Fruit fly (Drosophila melanogaster) whole organism, wandering third instar larva: ENCODE results near the gene SsRbeta.

Experiments used
- Abd-B ChIP-seq: fragments of >200 bp; optimal IDR thresholded peaks from 2 replicates; lab custom pipeline; 2017; ENCODE audit warnings: missing biosample characterization, missing genetic modification characterization
- CG32264 ChIP-seq: fragments of 200-800 bp; sonication (Bioruptor generic); optimal IDR thresholded peaks from 2 replicates; lab custom pipeline; 2016; ENCODE audit warnings: missing biosample characterization, missing genetic modification characterization
- CrebA ChIP-seq: fragments of 200-800 bp; sonication (Bioruptor generic); optimal IDR thresholded peaks from 2 replicates; lab custom pipeline; 2016; ENCODE audit warnings: missing biosample characterization, mild to moderate bottlenecking, missing genetic modification characterization, borderline replicate concordance
- Dfd ChIP-seq: fragments of >200 bp; optimal IDR thresholded peaks from 2 replicates; lab custom pipeline; 2017; ENCODE audit warnings: missing biosample characterization, missing genetic modification characterization
- Dif ChIP-seq: fragments of 200-275, 200-300 bp; sonication (Bioruptor generic); optimal IDR thresholded peaks from 2 replicates; lab custom pipeline; 2018; ENCODE audit warnings: missing biosample characterization, missing genetic modification characterization; ENCODE audit not compliant: partially characterized antibody
- GATAd ChIP-seq: sonication (Bioruptor generic); optimal IDR thresholded peaks from 2 replicates; lab custom pipeline; 2016; ENCODE audit warnings: missing biosample characterization, missing genetic modification characterization
- HLH106 ChIP-seq: fragments of 200-800 bp; optimal IDR thresholded peaks from 3 replicates; lab custom pipeline; 2019; ENCODE audit warnings: missing biosample characterization, mild to moderate bottlenecking, missing genetic modification characterization, moderate library complexity
- Hnf4 ChIP-seq: fragments of 200-800 bp; sonication (Bioruptor generic); optimal IDR thresholded peaks from 2 replicates; lab custom pipeline; 2016; ENCODE audit warnings: missing biosample characterization, mild to moderate bottlenecking, missing genetic modification characterization
- Hr78 ChIP-seq: fragments of >200 bp; optimal IDR thresholded peaks from 2 replicates; lab custom pipeline; 2017; ENCODE audit warnings: missing biosample characterization, missing genetic modification characterization
- Jra ChIP-seq: sonication (Bioruptor generic); optimal IDR thresholded peaks from 2 replicates; lab custom pipeline; 2016; ENCODE audit warnings: missing biosample characterization, missing genetic modification characterization
- Mio ChIP-seq: sonication (Bioruptor generic); optimal IDR thresholded peaks from 2 replicates; lab custom pipeline; 2016; ENCODE audit warnings: missing biosample characterization, missing genetic modification characterization
- Myc ChIP-seq: fragments of >200 bp; optimal IDR thresholded peaks from 2 replicates; lab custom pipeline; 2017
- N ChIP-seq: fragments of >200 bp; optimal IDR thresholded peaks from 2 replicates; lab custom pipeline; 2018; ENCODE audit warnings: missing biosample characterization, missing external identifiers, missing genetic modification characterization
- OdsH ChIP-seq: fragments of 200-800 bp; sonication (Bioruptor generic); optimal IDR thresholded peaks from 2 replicates; lab custom pipeline; 2016; ENCODE audit warnings: missing biosample characterization, mild to moderate bottlenecking, missing genetic modification characterization
- Rel ChIP-seq, 2 experiments: fragments of 200-800 bp; sonication (Bioruptor generic) in 1 of 2; optimal IDR thresholded peaks; 2 replicates in 1 of 2; 3 replicates in 1 of 2; lab custom pipeline; 2016 to 2019; ENCODE audit warnings: mild to moderate bottlenecking in 2 of 2, missing biosample characterization in 2 of 2, missing genetic modification characterization in 2 of 2, moderate library complexity in 1 of 2
- Sp1 ChIP-seq: fragments of 200-800 bp; sonication (Bioruptor generic); optimal IDR thresholded peaks from 3 replicates; lab custom pipeline; 2019; ENCODE audit warnings: missing biosample characterization, mild to moderate bottlenecking, missing genetic modification characterization, moderate library complexity
- Vsx2 ChIP-seq: fragments of 200-300, 225-300 bp; sonication (Bioruptor generic); optimal IDR thresholded peaks from 2 replicates; lab custom pipeline; 2018; ENCODE audit warnings: missing biosample characterization, missing genetic modification characterization; ENCODE audit not compliant: partially characterized antibody
- brk ChIP-seq: fragments of 200-800 bp; sonication (Bioruptor generic); optimal IDR thresholded peaks from 2 replicates; lab custom pipeline; 2016; ENCODE audit warnings: missing biosample characterization, mild to moderate bottlenecking, missing genetic modification characterization
- dl ChIP-seq, 2 experiments: fragments of 175-275, 200-275 bp in 1 of 2; fragments of 200-275 bp in 1 of 2; sonication (Bioruptor generic); optimal IDR thresholded peaks; lab custom pipeline; 2018; ENCODE audit warnings: mild to moderate bottlenecking in 2 of 2, missing biosample characterization in 2 of 2, missing genetic modification characterization in 2 of 2, moderate library complexity in 2 of 2; ENCODE audit not compliant: partially characterized antibody in 2 of 2, insufficient read depth in 1 of 2
- dmrt93B ChIP-seq: fragments of 200-800 bp; sonication (Bioruptor generic); optimal IDR thresholded peaks from 2 replicates; lab custom pipeline; 2018; ENCODE audit warnings: missing biosample characterization, mild to moderate bottlenecking, missing genetic modification characterization
- ey ChIP-seq: fragments of 200-800 bp; sonication (Bioruptor generic); optimal IDR thresholded peaks from 2 replicates; lab custom pipeline; 2016; ENCODE audit warnings: missing biosample characterization, missing genetic modification characterization
- foxo ChIP-seq, 2 experiments: fragments of 200-800 bp; sonication (Bioruptor generic); optimal IDR thresholded peaks; 2 replicates in 1 of 2; 3 replicates in 1 of 2; lab custom pipeline; 2016 to 2017; ENCODE audit warnings: missing biosample characterization in 2 of 2, missing genetic modification characterization in 2 of 2
- fru ChIP-seq: fragments of 200-800 bp; sonication (Bioruptor generic); optimal IDR thresholded peaks from 3 replicates; lab custom pipeline; 2016; ENCODE audit warnings: missing biosample characterization, mild to moderate bottlenecking, missing genetic modification characterization
- h ChIP-seq: fragments of 200-800 bp; sonication (Bioruptor generic); optimal IDR thresholded peaks from 3 replicates; lab custom pipeline; 2016; ENCODE audit warnings: missing biosample characterization, mild to moderate bottlenecking, missing genetic modification characterization
- lola ChIP-seq: fragments of >200 bp; optimal IDR thresholded peaks from 2 replicates; lab custom pipeline; 2017; ENCODE audit warnings: missing biosample characterization, missing genetic modification characterization
- pan ChIP-seq: fragments of >200 bp; optimal IDR thresholded peaks from 2 replicates; lab custom pipeline; 2017
- psq ChIP-seq: fragments of 200-800 bp; sonication (Bioruptor generic); optimal IDR thresholded peaks from 3 replicates; lab custom pipeline; 2017; ENCODE audit warnings: missing biosample characterization, mild to moderate bottlenecking, missing genetic modification characterization, moderate library complexity
- tai ChIP-seq: sonication (Bioruptor generic); optimal IDR thresholded peaks from 2 replicates; lab custom pipeline; 2016; ENCODE audit warnings: missing biosample characterization, missing genetic modification characterization
- usp ChIP-seq: fragments of >200 bp; optimal IDR thresholded peaks from 2 replicates; lab custom pipeline; 2017; ENCODE audit warnings: missing biosample characterization, missing genetic modification characterization
- woc ChIP-seq: sonication (Bioruptor generic); optimal IDR thresholded peaks from 2 replicates; lab custom pipeline; 2016; ENCODE audit warnings: missing biosample characterization, mild to moderate bottlenecking, missing genetic modification characterization

Gene SsRbeta

DNA sequence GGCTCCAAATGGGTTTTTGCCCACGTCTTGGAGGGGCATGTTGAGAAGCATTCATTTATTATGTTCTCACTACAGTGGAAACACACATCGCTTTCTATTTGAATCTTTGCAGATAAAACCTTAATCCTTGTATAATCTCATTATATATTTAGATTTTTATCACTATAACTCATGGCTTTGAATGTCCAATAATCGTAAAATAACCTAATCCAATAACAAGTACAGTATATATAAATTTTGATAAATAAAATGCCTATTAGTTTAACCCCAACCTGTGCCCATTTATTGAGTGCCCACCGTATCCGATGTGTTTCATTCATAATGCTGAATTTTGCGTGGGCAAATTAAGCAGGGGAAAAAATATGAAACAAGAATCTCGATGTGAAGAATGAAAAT lies 17.1 kb downstream of the SsRbeta start:
- TF ChIP-seq foxo (GFP tag; optimal IDR thresholded peaks at IDR 0.05; lab: Kevin White, UChicago) (peak in 1 of 2 experiments; percentile 29), tai (GFP tag; lab: Kevin White, UChicago) (peak; percentile 37), usp (GFP tag; lab: Kevin White, UChicago) (no peak), N (GFP tag; lab: Kevin White, UChicago) (no peak), HLH106 (peak; percentile 38), Dif (no peak), Hnf4 (GFP tag; lab: Kevin White, UChicago) (peak; percentile 5), woc (GFP tag; lab: Kevin White, UChicago) (no peak), pan (lab: Kevin White, UChicago) (no peak), h (GFP tag; lab: Kevin White, UChicago) (peak; percentile 31), OdsH (GFP tag; lab: Kevin White, UChicago) (no peak), CrebA (GFP tag; lab: Kevin White, UChicago) (no peak), Sp1 (GFP tag; lab: Kevin White, UChicago) (no peak), Myc (lab: Kevin White, UChicago) (no peak)

DNA sequence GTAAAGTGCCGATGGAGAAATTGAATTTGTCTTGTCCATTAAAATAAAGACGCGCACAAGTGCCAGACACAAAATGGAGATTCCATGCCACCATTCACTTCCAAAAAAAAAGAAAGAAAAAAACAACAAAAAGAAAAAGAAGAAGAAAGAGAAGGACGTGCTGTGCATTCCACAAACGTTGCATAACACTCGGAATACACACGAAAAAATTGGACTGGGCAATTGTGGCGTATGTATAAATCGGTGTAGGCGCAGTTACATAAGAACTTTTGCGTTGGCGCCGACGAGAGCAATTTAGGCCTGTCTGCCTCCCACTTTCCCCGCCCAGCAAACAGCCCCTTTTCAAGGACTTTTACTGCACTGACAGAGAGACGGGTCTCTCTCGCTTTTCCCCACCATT lies 17.9 kb downstream of the SsRbeta start:
- TF ChIP-seq Myc (lab: Kevin White, UChicago) (no peak), woc (GFP tag; lab: Kevin White, UChicago) (no peak)

dm6 chr3L:16147819-16148236 lies 18.4 kb downstream of the SsRbeta start:
- TF ChIP-seq dmrt93B (GFP tag; lab: Kevin White, UChicago) (peak; percentile 1), ey (GFP tag; lab: Kevin White, UChicago) (peak; percentile 20), h (GFP tag; lab: Kevin White, UChicago) (peak; percentile 31), Mio (GFP tag; lab: Kevin White, UChicago) (no peak), GATAd (GFP tag; lab: Kevin White, UChicago) (no peak), Dif (no peak), foxo (GFP tag; optimal IDR thresholded peaks at IDR 0.05; lab: Kevin White, UChicago) (peak in 1 of 2 experiments; percentile 37), Jra (GFP tag; lab: Kevin White, UChicago) (peak; percentile 3), woc (GFP tag; lab: Kevin White, UChicago) (peak; percentile 1), lola (GFP tag; lab: Kevin White, UChicago) (no peak), Hr78 (no peak), tai (GFP tag; lab: Kevin White, UChicago) (peak; percentile 24), Sp1 (GFP tag; lab: Kevin White, UChicago) (peak; percentile 2), Hnf4 (GFP tag; lab: Kevin White, UChicago) (peak; percentile 10), pan (lab: Kevin White, UChicago) (no peak), fru (GFP tag; lab: Kevin White, UChicago) (peak; percentile 32), brk (peak; percentile 51), psq (GFP tag; lab: Kevin White, UChicago) (peak; percentile 47), CG32264 (no peak)

DNA sequence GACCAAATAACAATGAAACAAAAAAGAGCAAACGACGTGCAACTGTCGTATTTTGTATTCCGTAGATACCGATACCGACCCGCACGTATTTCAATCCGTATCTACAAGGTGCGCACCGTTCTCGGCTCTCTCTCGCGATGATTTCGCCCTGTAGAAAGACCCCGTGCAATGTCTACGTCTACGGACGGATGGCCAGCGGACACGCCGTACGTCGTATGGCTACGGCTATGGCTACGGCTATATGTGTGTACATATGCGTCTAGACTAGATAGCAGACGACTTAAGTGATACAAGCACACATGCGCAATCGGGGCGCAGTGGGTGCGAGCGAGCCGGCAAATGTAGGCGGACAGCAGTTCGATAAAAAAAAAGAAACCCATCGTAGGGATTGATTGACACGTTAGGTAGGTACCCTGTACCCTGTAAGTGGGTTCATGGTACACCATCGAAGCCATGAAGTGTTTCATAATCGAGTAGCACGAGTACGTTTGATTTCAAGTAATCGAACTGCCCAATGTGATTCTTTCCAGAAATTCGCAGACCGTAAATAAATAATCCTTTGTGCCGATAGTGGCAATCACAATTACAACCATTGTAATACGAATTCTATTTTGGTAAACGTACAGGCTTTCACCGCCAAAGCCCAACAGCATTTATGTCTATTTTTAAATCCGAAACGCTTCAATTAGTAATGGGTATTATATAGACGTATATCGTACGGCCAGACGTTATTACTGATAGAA lies 20.2 kb downstream of the SsRbeta start:
- TF ChIP-seq Jra (GFP tag; lab: Kevin White, UChicago) (no peak), Vsx2 (GFP tag; lab: Kevin White, UChicago) (no peak), Hnf4 (GFP tag; lab: Kevin White, UChicago) (no peak), Abd-B (GFP tag; lab: Kevin White, UChicago) (no peak), dl (GFP tag; optimal IDR thresholded peaks at IDR 0.05; lab: Kevin White, UChicago; ENCODE audit: insufficient read depth in 1 of 2, partially characterized antibody in 2 of 2) (peak in 1 of 2 experiments; percentile 42), Mio (GFP tag; lab: Kevin White, UChicago) (no peak), fru (GFP tag; lab: Kevin White, UChicago) (peak; percentile 36), Rel (GFP tag; optimal IDR thresholded peaks at IDR 0.05; lab: Kevin White, UChicago) (no peak), Rel (tag; optimal IDR thresholded peaks at IDR 0.05; lab: Kevin White, UChicago) (peak; percentile 7), woc (GFP tag; lab: Kevin White, UChicago) (peak; percentile 26), Sp1 (GFP tag; lab: Kevin White, UChicago) (peak; percentile 17), psq (GFP tag; lab: Kevin White, UChicago) (no peak), h (GFP tag; lab: Kevin White, UChicago) (peak; percentile 39), HLH106 (no peak), N (GFP tag; lab: Kevin White, UChicago) (no peak), Dfd (GFP tag; lab: Kevin White, UChicago) (no peak), brk (no peak)
